Worm (Caenorhabditis elegans): ENCODE data around the gene nlf-1.

DNA sequence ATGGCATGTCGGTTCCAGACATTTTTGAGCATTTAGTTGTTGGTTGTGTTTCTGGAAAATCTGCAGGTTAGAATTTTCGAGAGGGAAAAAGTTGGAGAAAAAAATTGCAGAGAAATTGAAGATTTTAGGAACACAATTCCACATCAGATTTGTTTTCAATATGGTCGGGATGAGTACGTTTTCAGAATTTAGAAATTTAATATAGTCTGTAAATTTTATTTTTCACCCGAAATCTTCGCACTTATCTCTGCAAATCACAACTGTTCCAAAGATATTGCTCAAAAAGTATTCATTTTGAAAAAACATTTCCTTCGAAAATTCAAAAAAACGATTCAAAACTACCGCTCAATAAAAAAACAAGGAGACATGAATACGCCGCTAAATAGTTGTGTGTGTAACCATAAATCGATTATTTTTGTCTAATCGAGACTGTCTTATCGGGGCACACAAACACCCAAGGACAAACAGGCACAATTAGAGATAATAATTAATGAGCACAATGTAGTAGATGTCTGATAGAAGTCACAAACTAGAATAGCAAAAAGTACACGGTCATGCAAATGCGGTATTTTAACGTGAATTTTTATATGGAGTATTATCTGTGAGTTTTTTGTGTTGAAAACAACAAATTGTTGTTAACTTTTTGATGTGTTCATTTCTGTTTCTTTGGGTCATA, 28.9 kb upstream of the nlf-1 start, which contains the start of gene vpat-1:
- no peak for TF ChIP-seq rnt-1 (tag; optimal IDR thresholded peaks at IDR 0.05)
- TF ChIP-seq jun-1 (tag; optimal IDR thresholded peaks at IDR 0.05): no peak
- no peak for TF ChIP-seq nhr-90 (tag; optimal IDR thresholded peaks at IDR 0.05; ENCODE audit: poor library complexity)
- TF ChIP-seq pqm-1 (tag; optimal IDR thresholded peaks at IDR 0.05): no peak
- no peak for TF ChIP-seq alr-1 (tag; optimal IDR thresholded peaks at IDR 0.05; ENCODE audit: borderline replicate concordance)
